Worm (Caenorhabditis elegans) whole organism, mixed stage, embryonic: ENCODE results near the gene D2023.3.

Experiments
- blmp-1 ChIP-seq: fragments of 150-350 bp; optimal IDR thresholded peaks from 2 replicates; lab custom pipeline; 2014; ENCODE audit warnings: missing biosample characterization, missing genetic modification characterization
- cnd-1 ChIP-seq: fragments of 200-800 bp; sonication (Bioruptor generic); optimal IDR thresholded peaks from 2 replicates; lab custom pipeline; 2018; ENCODE audit warnings: mild to moderate bottlenecking, missing genetic modification characterization, missing compliant biosample characterization
- lin-13 ChIP-seq: fragments of 150-350 bp; optimal IDR thresholded peaks from 2 replicates; lab custom pipeline; 2014; ENCODE audit warnings: missing biosample characterization, missing genetic modification characterization
- nhr-12 ChIP-seq: fragments of 150-350 bp; optimal IDR thresholded peaks from 2 replicates; lab custom pipeline; 2014; ENCODE audit warnings: missing biosample characterization, missing genetic modification characterization
- nhr-237 ChIP-seq: fragments of 150-350 bp; optimal IDR thresholded peaks from 2 replicates; lab custom pipeline; 2014; ENCODE audit warnings: missing biosample characterization, missing genetic modification characterization
- nhr-28 ChIP-seq: fragments of 150-350 bp; optimal IDR thresholded peaks from 2 replicates; lab custom pipeline; 2014; ENCODE audit warnings: missing biosample characterization, missing genetic modification characterization
- sem-2 ChIP-seq: fragments of 200-800 bp; sonication (Bioruptor generic); optimal IDR thresholded peaks from 2 replicates; lab custom pipeline; 2018; ENCODE audit warnings: mild to moderate bottlenecking, missing genetic modification characterization, missing compliant biosample characterization
- tbx-8 ChIP-seq: fragments of 200-800 bp; sonication (Bioruptor generic); optimal IDR thresholded peaks from 2 replicates; lab custom pipeline; 2018; ENCODE audit warnings: mild to moderate bottlenecking, missing genetic modification characterization, moderate library complexity, missing compliant biosample characterization
- unc-39 ChIP-seq: fragments of 150-350 bp; optimal IDR thresholded peaks from 2 replicates; lab custom pipeline; 2014; ENCODE audit warnings: missing biosample characterization, missing genetic modification characterization
- ztf-11 ChIP-seq: fragments of 150-350 bp; optimal IDR thresholded peaks from 2 replicates; lab custom pipeline; 2014; ENCODE audit warnings: missing biosample characterization, missing genetic modification characterization

ce11 chrV:11802508-11802907, 9.3 kb downstream of the D2023.3 start:
- TF ChIP-seq sem-2 (GFP tag; lab: Kevin White, UChicago) (no peak), tbx-8 (GFP tag; lab: Kevin White, UChicago) (no peak), cnd-1 (tag; lab: Kevin White, UChicago) (no peak), nhr-237 (no peak), nhr-28 (tag; lab: Kevin White, UChicago) (no peak), nhr-12 (tag; lab: Kevin White, UChicago) (no peak), unc-39 (tag; lab: Kevin White, UChicago) (no peak), ztf-11 (tag; lab: Kevin White, UChicago) (no peak), blmp-1 (tag; lab: Kevin White, UChicago) (peak; percentile 33), lin-13 (tag; lab: Kevin White, UChicago) (no peak)
